Worm (Caenorhabditis elegans): ENCODE data around the gene orc-4.

orc-4 gene

DNA sequence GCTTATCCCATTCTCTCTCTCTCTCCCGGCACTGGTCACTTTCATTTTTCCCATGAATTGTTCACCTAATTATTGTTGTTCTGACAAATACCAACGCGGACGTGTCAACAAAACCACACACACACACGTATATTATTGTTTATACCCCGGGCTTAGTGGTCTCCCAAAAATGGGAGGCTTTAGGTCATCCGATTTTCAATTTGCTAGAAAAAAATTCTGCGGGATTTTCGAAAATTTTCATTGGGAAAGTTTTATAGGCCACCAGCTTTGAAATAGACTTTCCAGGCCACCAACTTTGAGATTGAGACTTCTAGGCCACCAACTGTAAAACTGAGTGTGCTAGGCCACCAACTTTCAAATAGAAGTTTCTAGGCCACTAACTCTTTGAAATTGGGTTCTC lies 8.0 kb upstream of the orc-4 start:
- TF ChIP-seq mbf-1 (tag; optimal IDR thresholded peaks at IDR 0.05) (no peak), blmp-1 (tag; optimal IDR thresholded peaks at IDR 0.05; ENCODE audit: insufficient read depth) (no peak), F13H6.1 (tag; optimal IDR thresholded peaks at IDR 0.05) (no peak), lsy-2 (tag; optimal IDR thresholded peaks at IDR 0.05) (no peak), ZK546.5 (tag; optimal IDR thresholded peaks at IDR 0.05) (no peak), elt-1 (tag; optimal IDR thresholded peaks at IDR 0.05) (no peak), elt-3 (tag; optimal IDR thresholded peaks at IDR 0.05) (no peak), ceh-82 (tag; optimal IDR thresholded peaks at IDR 0.05) (no peak), peb-1 (tag; optimal IDR thresholded peaks at IDR 0.05) (no peak), lin-11 (tag; optimal IDR thresholded peaks at IDR 0.05) (no peak), nhr-23 (tag; optimal IDR thresholded peaks at IDR 0.05) (no peak), nhr-11 (tag; optimal IDR thresholded peaks at IDR 0.05) (no peak), unc-55 (GFP tag; optimal IDR thresholded peaks at IDR 0.05) (no peak), unc-62 (GFP tag; optimal IDR thresholded peaks at IDR 0.05) (no peak), nhr-21 (tag; optimal IDR thresholded peaks at IDR 0.05) (no peak), ztf-4 (tag; optimal IDR thresholded peaks at IDR 0.05) (no peak), lin-39 (tag; optimal IDR thresholded peaks at IDR 0.05) (no peak)

DNA sequence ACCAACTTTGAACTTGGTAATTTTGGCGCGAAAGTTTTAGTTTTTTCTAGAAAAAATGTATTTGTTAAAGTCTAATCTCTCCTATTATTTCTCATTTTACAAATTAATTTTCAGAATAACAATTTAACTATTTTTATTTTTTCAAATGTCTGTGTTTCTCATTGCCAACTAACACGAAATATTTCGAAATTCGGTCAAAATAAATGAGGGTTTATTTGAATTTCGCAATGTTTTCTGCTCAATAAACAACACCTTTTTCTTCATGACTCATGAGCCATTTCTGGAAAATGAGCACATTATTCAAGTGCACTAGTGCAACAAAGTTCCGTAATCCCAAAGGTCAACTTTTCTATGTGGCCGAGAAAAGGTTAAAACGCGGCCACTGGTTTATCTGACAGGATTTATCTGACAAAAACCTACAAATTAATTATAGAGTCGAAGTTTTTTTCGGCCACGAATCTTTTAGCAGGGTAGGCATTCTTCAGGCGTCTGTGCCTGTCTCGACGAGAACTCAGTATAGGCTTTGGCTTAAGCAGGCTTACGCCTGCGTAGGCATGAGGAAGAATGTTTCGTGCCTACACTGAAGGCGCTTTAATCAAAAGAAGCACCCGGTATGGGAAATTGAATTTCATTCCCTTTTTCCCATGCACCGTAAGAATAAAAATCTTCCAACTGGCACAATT lies 7.5 kb upstream of the orc-4 start, which contains the start of gene Y39A1A.27:
Gene Y39A1A.27, plus strand, starts transcription at position 633 of the 683 bp plus-strand sequence.
- peak; percentile 60 for TF ChIP-seq unc-55 (GFP tag; optimal IDR thresholded peaks at IDR 0.05)
- no peak for TF ChIP-seq nhr-237 (tag; optimal IDR thresholded peaks at IDR 0.05)

DNA sequence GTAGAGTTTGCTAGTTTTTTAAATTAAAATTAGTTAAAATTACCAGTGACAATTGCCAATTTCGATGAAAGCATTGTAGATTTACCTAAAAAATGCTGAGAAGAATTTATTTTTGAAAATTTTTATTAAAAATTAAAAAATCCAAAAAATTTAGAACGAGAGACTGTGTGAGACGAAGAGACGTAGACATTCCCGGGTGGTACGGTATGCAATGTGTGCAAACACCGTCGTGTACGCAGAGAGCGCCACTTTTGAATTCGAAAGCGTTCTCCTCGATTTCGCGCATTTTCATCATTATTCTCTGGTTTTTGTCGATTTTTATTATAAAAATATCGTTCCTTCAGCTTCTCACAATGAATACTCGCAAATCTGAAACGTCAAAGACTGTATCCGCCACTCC lies 3.2 kb upstream of the orc-4 start, which contains the start of the genes dhs-11 and orc-1:
Gene dhs-11, minus strand, starts transcription at position 85 of the 400 bp plus-strand sequence.
Gene orc-1, plus strand, starts transcription at position 349 of the 400 bp plus-strand sequence.
- TF ChIP-seq nhr-10 (tag; optimal IDR thresholded peaks at IDR 0.05) (no peak), alr-1 (tag; optimal IDR thresholded peaks at IDR 0.05) (no peak), blmp-1 (tag; optimal IDR thresholded peaks at IDR 0.05; ENCODE audit: insufficient read depth) (no peak), ceh-82 (tag; optimal IDR thresholded peaks at IDR 0.05) (no peak), skn-1 (tag; optimal IDR thresholded peaks at IDR 0.05) (no peak), Y55F3AM.14 (GFP tag; optimal IDR thresholded peaks at IDR 0.05) (no peak), R02D3.7 (tag; optimal IDR thresholded peaks at IDR 0.05) (no peak), egl-27 (tag; optimal IDR thresholded peaks at IDR 0.05) (no peak), zag-1 (tag; optimal IDR thresholded peaks at IDR 0.05) (no peak), gmeb-1 (tag; optimal IDR thresholded peaks at IDR 0.05) (peak; percentile 87), unc-39 (tag; optimal IDR thresholded peaks at IDR 0.05) (no peak), aly-2 (tag; optimal IDR thresholded peaks at IDR 0.05) (no peak), nhr-23 (tag; optimal IDR thresholded peaks at IDR 0.05) (no peak), C34F6.9 (tag; optimal IDR thresholded peaks at IDR 0.05) (peak; percentile 77), peb-1 (tag; optimal IDR thresholded peaks at IDR 0.05) (no peak), nhr-237 (tag; optimal IDR thresholded peaks at IDR 0.05) (no peak), nhr-77 (tag; optimal IDR thresholded peaks at IDR 0.05) (no peak), lin-13 (GFP tag; optimal IDR thresholded peaks at IDR 0.05) (peak; percentile 37), nhr-25 (tag; optimal IDR thresholded peaks at IDR 0.05) (peak; percentile 50), fos-1 (tag; optimal IDR thresholded peaks at IDR 0.05) (peak; percentile 13), sma-9 (GFP tag; optimal IDR thresholded peaks at IDR 0.05) (no peak), sma-9 (tag; optimal IDR thresholded peaks at IDR 0.05) (no peak), nhr-12 (tag; optimal IDR thresholded peaks at IDR 0.05) (no peak), nhr-129 (tag; optimal IDR thresholded peaks at IDR 0.05) (peak; percentile 51), ZK546.5 (tag; optimal IDR thresholded peaks at IDR 0.05) (no peak), ama-1 (optimal IDR thresholded peaks at IDR 0.05) (no peak), unc-62 (GFP tag; optimal IDR thresholded peaks at IDR 0.05) (no peak), sma-3 (GFP tag; optimal IDR thresholded peaks at IDR 0.05) (peak; percentile 15), ceh-16 (tag; optimal IDR thresholded peaks at IDR 0.05) (no peak), lin-11 (tag; optimal IDR thresholded peaks at IDR 0.05) (peak; percentile 52), mab-5 (tag; optimal IDR thresholded peaks at IDR 0.05) (no peak), dmd-4 (tag; optimal IDR thresholded peaks at IDR 0.05) (no peak), snpc-4 (tag; optimal IDR thresholded peaks at IDR 0.05) (no peak), nhr-11 (tag; optimal IDR thresholded peaks at IDR 0.05) (no peak), F13H6.1 (tag; optimal IDR thresholded peaks at IDR 0.05) (no peak), crh-2 (tag; optimal IDR thresholded peaks at IDR 0.05) (peak; percentile 25), elt-3 (tag; optimal IDR thresholded peaks at IDR 0.05) (no peak), sem-4 (tag; optimal IDR thresholded peaks at IDR 0.05) (no peak), ztf-4 (tag; optimal IDR thresholded peaks at IDR 0.05) (no peak), ztf-11 (tag; optimal IDR thresholded peaks at IDR 0.05) (no peak), mbf-1 (tag; optimal IDR thresholded peaks at IDR 0.05) (no peak), unc-55 (GFP tag; optimal IDR thresholded peaks at IDR 0.05) (peak; percentile 82), ztf-1 (GFP tag; conservative IDR thresholded peaks at IDR 0.05) (no peak), nhr-6 (tag; optimal IDR thresholded peaks at IDR 0.05) (no peak), lsy-2 (tag; optimal IDR thresholded peaks at IDR 0.05) (peak; percentile 91 to 99), elt-1 (tag; optimal IDR thresholded peaks at IDR 0.05) (no peak)
